Worm (Caenorhabditis elegans) whole organism, midembryonic: Measurements from ENCODE around the gene Y37D8A.25.

Experiments
- T22C8.4 ChIP-seq: fragments of 200-800 bp; sonication (Bioruptor generic); IDR thresholded peaks from 2 replicates; pipeline ENCODE4 v1.3.6; 2022; ENCODE audit warnings: missing genetic modification characterization, missing compliant biosample characterization
- cog-1 ChIP-seq: sonication (generic microtip); optimal IDR thresholded peaks from 2 replicates; lab custom pipeline; 2016; ENCODE audit warnings: missing genetic modification characterization, missing compliant biosample characterization
- klf-2 ChIP-seq: fragments of 200-800 bp; sonication (Bioruptor generic); conservative IDR thresholded peaks from 2 replicates; pipeline ENCODE4 v1.3.6; 2022; ENCODE audit warnings: missing genetic modification reagents, missing genetic modification characterization, missing compliant biosample characterization
- med-1 ChIP-seq: sonication (generic microtip); optimal IDR thresholded peaks from 2 replicates; lab custom pipeline; 2017; ENCODE audit warnings: missing genetic modification characterization, mild to moderate bottlenecking, missing compliant biosample characterization, antibody characterized with exemption, missing genetic modification reagents; ENCODE audit not compliant: insufficient read depth
- ref-1 ChIP-seq: fragments of 200-800 bp; sonication (Bioruptor generic); conservative IDR thresholded peaks from 2 replicates; pipeline ENCODE4 v1.3.6; 2022; ENCODE audit warnings: missing genetic modification reagents, missing genetic modification characterization, missing compliant biosample characterization
- tab-1 ChIP-seq: fragments of 200-800 bp; sonication (Bioruptor generic); IDR thresholded peaks from 2 replicates; pipeline ENCODE4 v1.3.6; 2022; ENCODE audit warnings: missing genetic modification characterization, missing compliant biosample characterization
- ztf-23 ChIP-seq: fragments of 200-800 bp; sonication (Bioruptor generic); IDR thresholded peaks from 2 replicates; pipeline ENCODE4 v1.3.6; 2022; ENCODE audit warnings: missing genetic modification reagents, missing genetic modification characterization, missing compliant biosample characterization
- ztf-29 ChIP-seq: fragments of 200-800 bp; sonication (Bioruptor generic); IDR thresholded peaks from 2 replicates; pipeline ENCODE4 v1.3.6; 2022; ENCODE audit warnings: missing genetic modification reagents, missing genetic modification characterization, missing compliant biosample characterization

DNA sequence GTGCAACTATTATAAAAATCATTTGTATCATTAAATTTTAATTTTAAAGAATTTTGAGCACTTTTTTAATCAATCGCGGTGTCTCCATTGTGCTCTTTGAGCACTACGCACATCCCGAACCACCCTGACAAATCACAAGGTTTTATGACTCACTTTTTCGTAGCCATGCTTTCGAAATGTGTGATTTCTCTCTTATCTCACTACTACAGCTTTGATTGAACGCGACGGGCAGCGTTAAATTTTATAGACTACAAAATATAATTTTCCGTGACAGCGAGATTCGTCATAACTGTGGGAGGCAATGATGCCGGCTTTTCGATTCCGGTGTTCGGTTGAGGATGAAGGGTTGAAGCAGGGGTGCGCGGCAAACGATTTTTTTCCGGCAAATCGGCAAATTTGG is 29.6 kb upstream of the Y37D8A.25 start:
- no peak for TF ChIP-seq tab-1 (GFP tag; lab: Robert Waterston, UW)
- TF ChIP-seq ztf-29 (GFP tag; lab: Robert Waterston, UW), result no peak
- TF ChIP-seq ref-1, result no peak
- TF ChIP-seq med-1, result no peak
- no peak for TF ChIP-seq ztf-23 (GFP tag; lab: Robert Waterston, UW)
- TF ChIP-seq klf-2 (GFP tag; lab: Robert Waterston, UW), result no peak
- TF ChIP-seq cog-1 (tag; lab: Kevin White, UChicago), result no peak
- TF ChIP-seq T22C8.4, result no peak
